Fruit fly (Drosophila melanogaster) whole organism, pupa: Measurements from ENCODE around the gene stac.
A peak's percentile ranks its signal among the peaks of the same experiment; 100 is the strongest.

ENCODE experiments used
- CG10348 ChIP-seq: fragments of 200-800 bp; sonication (Bioruptor generic); IDR thresholded peaks from 2 replicates; pipeline ENCODE4 v1.3.6; 2022; ENCODE audit warnings: missing biosample characterization, missing genetic modification characterization
- CG12605 ChIP-seq: fragments of 200-800 bp; sonication (Bioruptor generic); IDR thresholded peaks from 2 replicates; pipeline ENCODE4 v1.3.6; 2022; ENCODE audit warnings: missing biosample characterization, missing genetic modification characterization
- CG13204 ChIP-seq: fragments of 200-800 bp; sonication (Bioruptor generic); optimal IDR thresholded peaks from 2 replicates; lab custom pipeline; 2018; ENCODE audit warnings: missing biosample characterization, mild to moderate bottlenecking, missing genetic modification characterization, moderate library complexity
- CG14655 ChIP-seq: fragments of 200-800 bp; sonication (Bioruptor generic); optimal IDR thresholded peaks from 3 replicates; lab custom pipeline; 2017; ENCODE audit warnings: mild to moderate bottlenecking, missing biosample characterization, missing genetic modification reagents, missing genetic modification characterization
- CG15710 ChIP-seq: fragments of 200-800 bp; sonication (Bioruptor generic); optimal IDR thresholded peaks from 2 replicates; lab custom pipeline; 2018; ENCODE audit warnings: missing biosample characterization, mild to moderate bottlenecking, missing genetic modification characterization, moderate library complexity
- CG17806 ChIP-seq: fragments of 200-800 bp; sonication (Bioruptor generic); optimal IDR thresholded peaks from 2 replicates; lab custom pipeline; 2018; ENCODE audit warnings: missing biosample characterization, mild to moderate bottlenecking, missing genetic modification characterization, moderate library complexity
- CG32121 ChIP-seq: fragments of 200-800 bp; sonication (Bioruptor generic); IDR thresholded peaks from 2 replicates; pipeline ENCODE4 v1.3.6; 2022; ENCODE audit warnings: missing biosample characterization, missing genetic modification characterization
- CG34367 ChIP-seq: fragments of 200-800 bp; sonication (Bioruptor generic); optimal IDR thresholded peaks from 2 replicates; lab custom pipeline; 2018; ENCODE audit warnings: missing biosample characterization, mild to moderate bottlenecking, missing genetic modification characterization
- CG4496 ChIP-seq: fragments of 200-800 bp; sonication (Bioruptor generic); IDR thresholded peaks from 3 replicates; pipeline ENCODE4 v1.3.6; 2022; ENCODE audit warnings: missing biosample characterization, missing genetic modification characterization
- CG8159 ChIP-seq: fragments of 200-800 bp; sonication (Bioruptor generic); optimal IDR thresholded peaks from 3 replicates; lab custom pipeline; 2018; ENCODE audit warnings: missing biosample characterization, mild to moderate bottlenecking, missing genetic modification characterization, moderate library complexity
- CG8301 ChIP-seq: fragments of 200-800 bp; sonication (Bioruptor generic); optimal IDR thresholded peaks from 2 replicates; lab custom pipeline; 2018; ENCODE audit warnings: missing biosample characterization, mild to moderate bottlenecking, missing genetic modification characterization
- CG9948 ChIP-seq: fragments of 200-800 bp; sonication (Bioruptor generic); optimal IDR thresholded peaks from 2 replicates; lab custom pipeline; 2018; ENCODE audit warnings: missing biosample characterization, mild to moderate bottlenecking, missing genetic modification characterization, moderate library complexity
- D1 ChIP-seq: fragments of 200-800 bp; sonication (Bioruptor generic); optimal IDR thresholded peaks from 2 replicates; lab custom pipeline; 2018; ENCODE audit warnings: missing biosample characterization, mild to moderate bottlenecking, missing genetic modification characterization, moderate library complexity
- EcR ChIP-seq: fragments of 200-800 bp; sonication (Bioruptor generic); optimal IDR thresholded peaks from 3 replicates; lab custom pipeline; 2019; ENCODE audit warnings: missing biosample characterization, missing genetic modification characterization, mild to moderate bottlenecking, moderate library complexity, missing genetic modification reagents
- Ets98B ChIP-seq: fragments of 200-800 bp; sonication (Bioruptor generic); IDR thresholded peaks from 2 replicates; pipeline ENCODE4 v1.3.6; 2022; ENCODE audit warnings: missing biosample characterization, missing genetic modification characterization
- Pif1A ChIP-seq: fragments of 200-800 bp; sonication (Bioruptor generic); optimal IDR thresholded peaks from 3 replicates; lab custom pipeline; 2016; ENCODE audit warnings: missing biosample characterization, missing genetic modification characterization
- Pif1B ChIP-seq: fragments of 200-800 bp; sonication (Bioruptor generic); optimal IDR thresholded peaks from 3 replicates; lab custom pipeline; 2016; ENCODE audit warnings: missing biosample characterization, missing genetic modification characterization
- Snoo ChIP-seq: fragments of 200-800 bp; sonication (Bioruptor generic); optimal IDR thresholded peaks from 3 replicates; lab custom pipeline; 2017; ENCODE audit warnings: missing biosample characterization, mild to moderate bottlenecking, missing genetic modification characterization, inconsistent platforms
- fd96Ca ChIP-seq: fragments of 200-800 bp; sonication (Bioruptor generic); IDR thresholded peaks from 3 replicates; pipeline ENCODE4 v1.3.6; 2022; ENCODE audit warnings: missing biosample characterization, missing genetic modification characterization
- gl ChIP-seq: fragments of 200-800 bp; sonication (Bioruptor generic); optimal IDR thresholded peaks from 2 replicates; lab custom pipeline; 2018; ENCODE audit warnings: missing biosample characterization, mild to moderate bottlenecking, missing genetic modification characterization
- rn ChIP-seq: fragments of 200-800 bp; sonication (Bioruptor generic); IDR thresholded peaks from 2 replicates; pipeline ENCODE4 v1.3.6; 2022; ENCODE audit warnings: missing biosample characterization, missing genetic modification characterization

Gene stac

dm6 chr3R:25069569-25069968 lies 13.5 kb downstream of the stac start, which contains the start of the genes Stt3B and CG11839:
TSS of gene Stt3B (minus strand) at chr3R:25069637.
TSS of gene CG11839 (plus strand) at chr3R:25069927.
- peak; percentile 42; the same call in 1 of the 2 replicates for TF ChIP-seq CG32121 (GFP tag; lab: Robert Waterston, UW)
- peak; percentile 21 for TF ChIP-seq Snoo (tag; lab: Kevin White, UChicago)
- TF ChIP-seq CG8301, result no peak
- TF ChIP-seq CG15710 (tag; lab: Kevin White, UChicago), result peak; percentile 53
- peak; percentile 28 for TF ChIP-seq CG17806 (tag; lab: Kevin White, UChicago)

- TF ChIP-seq CG14655 (GFP tag; lab: Kevin White, UChicago) (no peak), CG8159 (tag; lab: Kevin White, UChicago) (no peak), CG13204 (GFP tag; lab: Kevin White, UChicago) (no peak), Ets98B (GFP tag; lab: Robert Waterston, UW) (no peak), gl (no peak), D1 (no peak), Pif1A (no peak), CG4496 (GFP tag; lab: Robert Waterston, UW) (no peak), Pif1B (GFP tag; lab: Kevin White, UChicago) (no peak)
These were observed 14.8 kb downstream of the stac start, which contains the start of gene CG11836 for dm6 chr3R:25070871-25071270. TSS of gene CG11836 (plus strand) at chr3R:25071126.

- TF ChIP-seq CG9948 (tag; lab: Kevin White, UChicago), result no peak
- peak; percentile 58 for TF ChIP-seq CG8159 (tag; lab: Kevin White, UChicago)
- TF ChIP-seq, all 21 proteins: peak for 1
These were observed 18.5 kb downstream of the stac start, which contains the start of the genes shams and CG11920 for dm6 chr3R:25074558-25074964. TSS of gene shams (minus strand) at chr3R:25074607. TSS of gene CG11920 (plus strand) at chr3R:25074877.

- no peak for TF ChIP-seq Snoo (tag; lab: Kevin White, UChicago)
- TF ChIP-seq CG10348, result no peak
- no peak for TF ChIP-seq CG4496 (GFP tag; lab: Robert Waterston, UW)
- no peak for TF ChIP-seq CG13204 (GFP tag; lab: Kevin White, UChicago)
- no peak for TF ChIP-seq Pif1A
- no peak for TF ChIP-seq CG8301
- no peak for TF ChIP-seq gl
- TF ChIP-seq rn (GFP tag; lab: Robert Waterston, UW), result no peak
- TF ChIP-seq CG14655 (GFP tag; lab: Kevin White, UChicago), result no peak
- no peak for TF ChIP-seq CG9948 (tag; lab: Kevin White, UChicago)
- TF ChIP-seq Pif1B (GFP tag; lab: Kevin White, UChicago), result no peak
- no peak for TF ChIP-seq CG15710 (tag; lab: Kevin White, UChicago)
- TF ChIP-seq D1, result no peak
- TF ChIP-seq Ets98B (GFP tag; lab: Robert Waterston, UW), result no peak
- TF ChIP-seq CG17806 (tag; lab: Kevin White, UChicago), result no peak
- no peak for TF ChIP-seq CG32121 (GFP tag; lab: Robert Waterston, UW)
- no peak for TF ChIP-seq fd96Ca (GFP tag; lab: Robert Waterston, UW)
- no peak for TF ChIP-seq CG12605 (GFP tag; lab: Robert Waterston, UW)
- no peak for TF ChIP-seq CG8159 (tag; lab: Kevin White, UChicago)
- TF ChIP-seq EcR, result no peak
These were observed 21.3 kb downstream of the stac start for dm6 chr3R:25077280-25077820.

- TF ChIP-seq CG17806 (tag; lab: Kevin White, UChicago) (no peak), CG34367 (no peak), CG15710 (tag; lab: Kevin White, UChicago) (no peak), Pif1B (GFP tag; lab: Kevin White, UChicago) (no peak), EcR (no peak), CG8159 (tag; lab: Kevin White, UChicago) (no peak), CG8301 (no peak), CG4496 (GFP tag; lab: Robert Waterston, UW) (no peak)
These were observed 22.6 kb downstream of the stac start for dm6 chr3R:25078665-25079064.

dm6 chr3R:25080446-25080845 lies 24.4 kb downstream of the stac start:
- TF ChIP-seq CG8301, result no peak
- no peak for TF ChIP-seq CG8159 (tag; lab: Kevin White, UChicago)
- peak; percentile 46; the same call in 1 of the 2 replicates for TF ChIP-seq CG32121 (GFP tag; lab: Robert Waterston, UW)
- TF ChIP-seq CG14655 (GFP tag; lab: Kevin White, UChicago), result no peak

- TF ChIP-seq fd96Ca (GFP tag; lab: Robert Waterston, UW) (no peak), CG4496 (GFP tag; lab: Robert Waterston, UW) (0 out of 3 replicates have a peak, but pooled peaks have one; percentile 42), CG13204 (GFP tag; lab: Kevin White, UChicago) (peak; percentile 87), CG8301 (no peak), CG32121 (GFP tag; lab: Robert Waterston, UW) (no peak)
These were observed 26.3 kb downstream of the stac start, which contains the start of gene fd96Ca for dm6 chr3R:25082348-25082747. TSS of gene fd96Ca (plus strand) at chr3R:25082684.
